Worm (Caenorhabditis elegans): Measurements from ENCODE around the gene C50A2.7.

DNA sequence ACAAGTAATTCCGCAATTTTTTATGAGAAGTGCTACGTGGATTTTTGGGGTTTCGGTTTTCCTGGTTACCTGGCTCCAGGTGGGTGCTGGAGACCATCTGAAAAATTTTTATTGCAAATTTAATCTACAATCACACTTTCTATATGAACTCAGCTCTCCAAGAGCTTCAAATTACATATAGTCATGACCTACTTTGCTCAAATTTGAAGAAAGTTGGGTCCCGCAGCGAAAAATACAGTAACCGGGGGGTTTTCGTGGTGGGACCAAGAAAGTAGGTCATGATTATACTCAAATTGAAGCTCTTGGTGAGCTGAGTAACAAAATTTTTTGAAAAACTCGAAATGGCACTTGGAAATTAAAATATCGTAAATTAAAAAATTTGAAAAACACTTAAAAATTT is 2.8 kb upstream of the C50A2.7 start, which contains the start of gene ets-8:
- TF ChIP-seq skn-1 (tag; optimal IDR thresholded peaks at IDR 0.05), result no peak
- no peak for TF ChIP-seq fkh-10 (GFP tag; optimal IDR thresholded peaks at IDR 0.05)
- no peak for TF ChIP-seq efl-3 (GFP tag; optimal IDR thresholded peaks at IDR 0.05)
- no peak for TF ChIP-seq elt-2 (tag; optimal IDR thresholded peaks at IDR 0.05)
- no peak for TF ChIP-seq unc-30 (tag; optimal IDR thresholded peaks at IDR 0.05)
- TF ChIP-seq ceh-8 (GFP tag; optimal IDR thresholded peaks at IDR 0.05), result no peak
- no peak for TF ChIP-seq aly-2 (tag; optimal IDR thresholded peaks at IDR 0.05)
